Fruit fly (Drosophila melanogaster): ENCODE data around the gene CG7208.
A peak's percentile ranks its signal among the peaks of the same experiment; 100 is the strongest.

Gene CG7208

dm6 chr3R:18157459-18157858, 28.1 kb downstream of the CG7208 start:
- TF ChIP-seq CG8159 (tag; optimal IDR thresholded peaks at IDR 0.05) (peak; percentile 47), CG8301 (tag; optimal IDR thresholded peaks at IDR 0.05) (peak; percentile 12), fd96Ca (GFP tag; IDR thresholded peaks at IDR 0.05) (no peak), Pif1A (GFP tag; optimal IDR thresholded peaks at IDR 0.05) (peak; percentile 25), Pif1B (GFP tag; optimal IDR thresholded peaks at IDR 0.05) (peak; percentile 38), EcR (GFP tag; optimal IDR thresholded peaks at IDR 0.05) (peak; percentile 40), CG13204 (GFP tag; optimal IDR thresholded peaks at IDR 0.05) (no peak), CG32121 (GFP tag; IDR thresholded peaks at IDR 0.05) (no peak), CG9948 (tag; optimal IDR thresholded peaks at IDR 0.05) (peak; percentile 23), Snoo (tag; optimal IDR thresholded peaks at IDR 0.05) (peak; percentile 52), CG15710 (tag; optimal IDR thresholded peaks at IDR 0.05) (peak; percentile 22)

dm6 chr3R:18156608-18157007, 28.9 kb downstream of the CG7208 start:
- TF ChIP-seq Snoo (tag; optimal IDR thresholded peaks at IDR 0.05) (no peak), CG34367 (tag; optimal IDR thresholded peaks at IDR 0.05) (no peak), Ets98B (GFP tag; IDR thresholded peaks at IDR 0.05) (no peak), gl (tag; optimal IDR thresholded peaks at IDR 0.05) (no peak), rn (GFP tag; IDR thresholded peaks at IDR 0.05) (no peak), D1 (tag; optimal IDR thresholded peaks at IDR 0.05) (no peak), CG8301 (tag; optimal IDR thresholded peaks at IDR 0.05) (no peak), CG4496 (GFP tag; IDR thresholded peaks at IDR 0.05) (no peak), Pif1B (GFP tag; optimal IDR thresholded peaks at IDR 0.05) (no peak), CG17806 (tag; optimal IDR thresholded peaks at IDR 0.05) (no peak), fd96Ca (GFP tag; IDR thresholded peaks at IDR 0.05) (no peak), CG32121 (GFP tag; IDR thresholded peaks at IDR 0.05) (no peak), CG10348 (GFP tag; IDR thresholded peaks at IDR 0.05) (no peak), Pif1A (GFP tag; optimal IDR thresholded peaks at IDR 0.05) (no peak)

- TF ChIP-seq CG4496 (GFP tag; IDR thresholded peaks at IDR 0.05) (0 out of 3 replicates have a peak, but pooled peaks have one; percentile 33), Snoo (tag; optimal IDR thresholded peaks at IDR 0.05) (no peak)
Observed at dm6 chr3R:18153698-18154097, 31.8 kb downstream of the CG7208 start.

- TF ChIP-seq CG8159 (tag; optimal IDR thresholded peaks at IDR 0.05) (no peak), CG15710 (tag; optimal IDR thresholded peaks at IDR 0.05) (no peak), Pif1B (GFP tag; optimal IDR thresholded peaks at IDR 0.05) (no peak), CG4496 (GFP tag; IDR thresholded peaks at IDR 0.05) (no peak), gl (tag; optimal IDR thresholded peaks at IDR 0.05) (no peak), CG10348 (GFP tag; IDR thresholded peaks at IDR 0.05) (no peak), CG17806 (tag; optimal IDR thresholded peaks at IDR 0.05) (no peak), CG9948 (tag; optimal IDR thresholded peaks at IDR 0.05) (no peak), CG34367 (tag; optimal IDR thresholded peaks at IDR 0.05) (no peak), rn (GFP tag; IDR thresholded peaks at IDR 0.05) (no peak), Snoo (tag; optimal IDR thresholded peaks at IDR 0.05) (no peak)
Observed at dm6 chr3R:18151820-18152219, 33.7 kb downstream of the CG7208 start, which contains the start of gene CG14316. CG14316 (plus strand) TSS chr3R:18152120.

dm6 chr3R:18146629-18147028, 38.9 kb downstream of the CG7208 start:
- peak; percentile 50 for TF ChIP-seq CG15710 (tag; optimal IDR thresholded peaks at IDR 0.05)
- TF ChIP-seq D1 (tag; optimal IDR thresholded peaks at IDR 0.05): no peak
- no peak for TF ChIP-seq Pif1A (GFP tag; optimal IDR thresholded peaks at IDR 0.05)
- no peak for TF ChIP-seq CG9948 (tag; optimal IDR thresholded peaks at IDR 0.05)
- no peak for TF ChIP-seq Ets98B (GFP tag; IDR thresholded peaks at IDR 0.05)
- no peak for TF ChIP-seq CG12605 (GFP tag; IDR thresholded peaks at IDR 0.05)
- no peak for TF ChIP-seq Snoo (tag; optimal IDR thresholded peaks at IDR 0.05)
- no peak for TF ChIP-seq rn (GFP tag; IDR thresholded peaks at IDR 0.05)
- TF ChIP-seq CG8301 (tag; optimal IDR thresholded peaks at IDR 0.05): no peak
- TF ChIP-seq CG10348 (GFP tag; IDR thresholded peaks at IDR 0.05): no peak
- TF ChIP-seq CG17806 (tag; optimal IDR thresholded peaks at IDR 0.05): peak; percentile 21
- no peak for TF ChIP-seq fd96Ca (GFP tag; IDR thresholded peaks at IDR 0.05)
- TF ChIP-seq Pif1B (GFP tag; optimal IDR thresholded peaks at IDR 0.05): peak; percentile 18
- peak; percentile 60 for TF ChIP-seq gl (tag; optimal IDR thresholded peaks at IDR 0.05)
- TF ChIP-seq CG32121 (GFP tag; IDR thresholded peaks at IDR 0.05): no peak
- peak; percentile 5 for TF ChIP-seq CG14655 (GFP tag; optimal IDR thresholded peaks at IDR 0.05)
- peak; percentile 76 for TF ChIP-seq CG13204 (GFP tag; optimal IDR thresholded peaks at IDR 0.05)
- peak; percentile 44 for TF ChIP-seq CG8159 (tag; optimal IDR thresholded peaks at IDR 0.05)
- peak; percentile 69; the same call in 2 of the 3 replicates for TF ChIP-seq CG4496 (GFP tag; IDR thresholded peaks at IDR 0.05)
- peak; percentile 21 for TF ChIP-seq EcR (GFP tag; optimal IDR thresholded peaks at IDR 0.05)
- TF ChIP-seq CG34367 (tag; optimal IDR thresholded peaks at IDR 0.05): peak; percentile 9

DNA sequence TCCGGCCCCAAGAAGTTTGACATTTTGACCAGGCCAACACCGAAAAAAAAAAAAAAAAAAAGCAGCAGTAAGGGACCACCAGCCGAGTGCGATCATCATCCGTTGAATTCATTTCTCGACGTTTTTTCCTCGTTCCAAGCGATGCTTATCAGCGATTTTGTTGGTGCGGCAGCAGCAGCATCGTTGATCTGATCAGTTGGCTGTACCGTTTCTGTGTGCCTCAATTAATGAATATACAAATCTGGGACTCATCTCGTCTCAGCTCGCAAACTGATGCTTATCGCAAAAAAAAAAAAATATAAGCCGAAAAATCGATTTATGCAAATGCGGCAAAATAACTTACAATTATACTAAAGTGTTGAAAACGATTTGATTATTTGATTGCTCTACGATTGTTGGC, 40.7 kb downstream of the CG7208 start:
- TF ChIP-seq CG8159 (tag; optimal IDR thresholded peaks at IDR 0.05): no peak
